Fruit fly (Drosophila melanogaster): ENCODE measurements around the gene CG14325.

Gene CG14325

DNA sequence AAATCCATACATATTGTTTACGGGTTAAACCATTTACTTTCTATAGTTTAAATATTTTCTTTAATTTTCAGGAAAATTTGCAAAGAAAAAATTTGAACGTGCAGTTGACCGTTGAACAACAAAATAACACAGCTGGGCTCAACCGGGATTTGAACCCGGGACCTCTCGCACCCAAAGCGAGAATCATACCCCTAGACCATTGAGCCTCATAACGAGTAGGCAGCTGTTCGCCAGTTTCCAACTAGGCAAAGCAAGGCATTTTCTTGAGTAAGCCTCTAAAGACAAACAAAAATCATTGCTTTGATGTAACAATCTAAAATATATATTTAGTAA lies 9.0 kb upstream of the CG14325 start (continued):
- TF ChIP-seq CG14441 (GFP tag; IDR thresholded peaks at IDR 0.05) (0 out of 2 replicates have a peak, but pooled peaks have one; percentile 39), oc (tag; optimal IDR thresholded peaks at IDR 0.05) (no peak), sna (GFP tag; IDR thresholded peaks at IDR 0.05; ENCODE audit: partially characterized antibody) (peak; percentile 78; the same call in 1 of the 2 replicates), Trl (optimal IDR thresholded peaks at IDR 0.05) (no peak), Trl (GFP tag; optimal IDR thresholded peaks at IDR 0.05) (no peak), grau (tag; optimal IDR thresholded peaks at IDR 0.05) (no peak), zfh1 (GFP tag; IDR thresholded peaks at IDR 0.05) (no peak), CG18262 (tag; optimal IDR thresholded peaks at IDR 0.05) (peak; percentile 10), CG2712 (tag; optimal IDR thresholded peaks at IDR 0.05) (no peak), Hey (tag; optimal IDR thresholded peaks at IDR 0.05) (no peak), CG6765 (GFP tag; optimal IDR thresholded peaks at IDR 0.05) (no peak), CG15073 (GFP tag; optimal IDR thresholded peaks at IDR 0.05) (no peak), gro (GFP tag; optimal IDR thresholded peaks at IDR 0.05) (no peak), CG34376 (GFP tag; optimal IDR thresholded peaks at IDR 0.05) (peak; percentile 14), Hr39 (optimal IDR thresholded peaks at IDR 0.05) (no peak), Gug (GFP tag; IDR thresholded peaks at IDR 0.05) (no peak), E2f2 (GFP tag; IDR thresholded peaks at IDR 0.05) (no peak), eyg (GFP tag; optimal IDR thresholded peaks at IDR 0.05) (no peak), CG16815 (GFP tag; optimal IDR thresholded peaks at IDR 0.05) (no peak), crc (GFP tag; optimal IDR thresholded peaks at IDR 0.05) (no peak), Aef1 (GFP tag; IDR thresholded peaks at IDR 0.05) (no peak), disco-r (GFP tag; optimal IDR thresholded peaks at IDR 0.05) (no peak), slp2 (GFP tag; optimal IDR thresholded peaks at IDR 0.05) (no peak), nerfin-2 (GFP tag; IDR thresholded peaks at IDR 0.05; ENCODE audit: partially characterized antibody) (peak; percentile 82), CG3995 (GFP tag; optimal IDR thresholded peaks at IDR 0.05) (no peak), CG10543 (GFP tag; optimal IDR thresholded peaks at IDR 0.05) (no peak), scrt (GFP tag; optimal IDR thresholded peaks at IDR 0.05) (no peak), sug (tag; optimal IDR thresholded peaks at IDR 0.05) (no peak), ash1 (GFP tag; optimal IDR thresholded peaks at IDR 0.05) (no peak), fd3F (GFP tag; optimal IDR thresholded peaks at IDR 0.05) (no peak), CG32772 (GFP tag; IDR thresholded peaks at IDR 0.05) (no peak), CG15601 (tag; optimal IDR thresholded peaks at IDR 0.05) (no peak), Pdp1 (GFP tag; optimal IDR thresholded peaks at IDR 0.05) (peak in 1 of 2 experiments; percentile 55), Opbp (GFP tag; IDR thresholded peaks at IDR 0.05; ENCODE audit: partially characterized antibody) (peak; percentile 85), aop (GFP tag; IDR thresholded peaks at IDR 0.05) (no peak), klu (GFP tag; IDR thresholded peaks at IDR 0.05) (no peak), GATAe (GFP tag; conservative IDR thresholded peaks at IDR 0.05) (no peak), CG9932 (GFP tag; IDR thresholded peaks at IDR 0.05) (no peak), croc (GFP tag; conservative IDR thresholded peaks at IDR 0.05) (no peak), mirr (GFP tag; optimal IDR thresholded peaks at IDR 0.05) (no peak), az2 (GFP tag; optimal IDR thresholded peaks at IDR 0.05) (no peak), Ets97D (GFP tag; optimal IDR thresholded peaks at IDR 0.05) (no peak), Oaz (GFP tag; IDR thresholded peaks at IDR 0.05) (no peak), CG10979 (tag; optimal IDR thresholded peaks at IDR 0.05) (no peak), Bdp1 (GFP tag; optimal IDR thresholded peaks at IDR 0.05) (peak; percentile 99), CG2889 (GFP tag; IDR thresholded peaks at IDR 0.05) (no peak), mld (GFP tag; IDR thresholded peaks at IDR 0.05; ENCODE audit: partially characterized antibody) (peak; percentile 92), usp (GFP tag; optimal IDR thresholded peaks at IDR 0.05) (no peak), sc (optimal IDR thresholded peaks at IDR 0.05) (no peak), sc (GFP tag; optimal IDR thresholded peaks at IDR 0.05) (no peak), CG13624 (GFP tag; optimal IDR thresholded peaks at IDR 0.05) (no peak), inv (GFP tag; IDR thresholded peaks at IDR 0.05; ENCODE audit: partially characterized antibody) (0 out of 2 replicates have a peak, but pooled peaks have one; percentile 57), Dbx (GFP tag; IDR thresholded peaks at IDR 0.05) (no peak)
